Fruit fly (Drosophila melanogaster) S2 (cell line): ENCODE data around the gene dpr3.

Experiments
- CG8478 ChIP-seq: fragments of >200 bp; optimal IDR thresholded peaks from 2 replicates; lab custom pipeline; 2018
- CTCF ChIP-seq, 2 experiments: fragments of >200 bp; optimal IDR thresholded peaks; 2 replicates each; lab custom pipeline; 2018

dpr3 gene

DNA sequence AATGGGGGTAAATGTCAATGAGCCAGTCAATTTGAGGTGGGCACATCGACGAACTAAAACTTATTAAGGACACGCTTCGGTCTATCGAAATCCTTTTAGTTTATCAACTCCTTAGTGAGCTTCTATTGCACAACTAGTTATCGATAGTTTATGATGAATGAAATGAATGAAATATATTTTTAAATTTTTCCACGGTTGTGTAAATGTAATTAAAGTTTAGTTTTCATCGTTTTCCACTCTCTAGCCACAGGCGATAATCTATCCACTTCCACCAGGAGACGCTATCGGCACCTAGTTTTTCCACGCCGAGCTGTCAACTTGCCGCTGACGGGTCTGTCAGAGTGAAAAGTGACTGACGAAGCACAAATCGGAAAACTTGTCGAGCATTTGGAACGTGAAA, 30.1 kb downstream of the dpr3 start, which contains the start of gene CG12674:
Gene CG12674, plus strand, starts transcription at position 301 of the 400 bp plus-strand sequence.
- TF ChIP-seq CTCF (optimal IDR thresholded peaks at IDR 0.05; lab: Kevin White, UChicago) (no peak), CG8478 (lab: Kevin White, UChicago) (no peak)

DNA sequence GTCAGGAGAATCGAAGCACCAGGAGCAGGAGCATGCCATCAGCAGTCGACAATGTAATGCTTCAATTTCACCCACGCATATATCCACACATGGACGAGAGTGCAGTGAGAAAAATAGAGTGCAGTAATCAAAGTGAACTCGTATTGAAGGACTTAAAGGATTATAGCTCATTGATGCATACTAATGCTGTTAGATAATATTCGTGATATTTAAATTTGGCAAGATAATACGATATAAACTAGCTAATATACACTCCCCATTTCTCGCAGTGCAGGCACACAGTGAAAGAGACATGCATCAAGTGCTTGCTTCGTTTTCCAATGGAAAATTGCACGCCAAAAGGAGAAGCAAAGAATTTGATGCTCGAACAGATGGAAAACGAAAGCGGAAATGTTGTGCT, 36.7 kb downstream of the dpr3 start:
- TF ChIP-seq CTCF (optimal IDR thresholded peaks at IDR 0.05; lab: Kevin White, UChicago) (no peak), CG8478 (lab: Kevin White, UChicago) (no peak)

DNA sequence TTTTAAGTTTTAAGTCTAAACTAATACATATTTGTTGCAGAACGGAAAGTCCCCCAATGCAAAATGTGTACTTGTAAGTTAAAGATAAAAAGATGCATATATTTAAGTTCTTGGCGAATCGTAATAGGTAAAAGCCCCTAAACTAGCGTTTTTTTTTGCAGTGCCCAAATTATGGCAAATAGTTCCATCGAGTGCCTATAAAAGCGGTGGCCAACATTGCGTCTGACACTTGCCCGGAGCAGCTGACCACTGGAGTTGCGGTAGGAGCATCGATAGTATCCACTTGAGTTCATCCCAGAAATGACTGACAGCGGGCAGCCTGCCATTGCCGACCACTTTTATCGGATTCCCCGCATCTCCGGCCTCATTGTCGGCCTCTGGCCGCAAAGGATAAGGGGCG, 55.4 kb downstream of the dpr3 start, which contains the start of gene Or22c:
Gene Or22c, plus strand, starts transcription at position 301 of the 400 bp plus-strand sequence.
- TF ChIP-seq CG8478 (lab: Kevin White, UChicago) (no peak), CTCF (optimal IDR thresholded peaks at IDR 0.05; lab: Kevin White, UChicago) (no peak)

DNA sequence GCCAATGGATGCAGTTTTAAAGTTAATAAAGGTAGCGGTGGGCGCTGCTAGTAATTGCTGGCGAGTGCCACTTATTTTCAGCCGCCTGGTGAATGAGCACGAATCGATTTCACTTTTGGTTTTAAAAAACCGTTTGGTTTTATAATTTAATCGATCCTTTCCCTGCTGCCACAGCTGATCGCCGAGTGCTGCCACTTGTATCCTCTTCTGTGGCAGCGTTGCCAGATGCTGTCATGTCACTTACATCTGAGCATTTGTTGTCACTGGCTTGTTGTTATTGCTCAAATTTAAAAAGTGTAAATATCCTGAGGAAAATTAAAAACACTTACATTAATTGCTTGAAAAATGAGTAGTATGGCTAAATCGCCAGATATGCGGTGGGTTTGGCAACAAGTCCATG, 64.4 kb downstream of the dpr3 start, which contains the start of gene Kebab:
Gene Kebab, plus strand, starts transcription at position 230 of the 400 bp plus-strand sequence.
- TF ChIP-seq CG8478 (lab: Kevin White, UChicago) (no peak), CTCF (optimal IDR thresholded peaks at IDR 0.05; lab: Kevin White, UChicago) (peak in 1 of 2 experiments; percentile 23)

DNA sequence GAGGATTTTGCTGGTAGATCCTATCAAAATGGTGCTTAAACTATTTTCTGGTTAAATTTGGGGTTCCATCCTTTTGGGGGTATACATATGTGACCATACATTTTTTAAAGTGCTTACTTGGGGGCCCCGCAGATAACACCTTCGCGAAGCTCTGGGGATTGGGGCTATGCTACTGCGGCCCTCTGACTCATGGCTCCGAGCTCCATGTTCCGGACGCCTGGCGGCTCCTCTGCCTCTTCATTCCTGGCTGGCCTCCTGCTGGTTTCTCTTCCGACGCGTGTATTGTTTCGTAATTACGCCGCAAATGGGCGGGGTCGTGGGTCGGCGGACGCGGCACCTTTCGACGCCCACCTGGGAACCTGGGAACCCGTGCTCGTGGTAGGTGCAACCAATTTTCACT, 64.9 kb downstream of the dpr3 start:
- TF ChIP-seq CG8478 (lab: Kevin White, UChicago) = no peak
- no peak for TF ChIP-seq CTCF (optimal IDR thresholded peaks at IDR 0.05; lab: Kevin White, UChicago)

DNA sequence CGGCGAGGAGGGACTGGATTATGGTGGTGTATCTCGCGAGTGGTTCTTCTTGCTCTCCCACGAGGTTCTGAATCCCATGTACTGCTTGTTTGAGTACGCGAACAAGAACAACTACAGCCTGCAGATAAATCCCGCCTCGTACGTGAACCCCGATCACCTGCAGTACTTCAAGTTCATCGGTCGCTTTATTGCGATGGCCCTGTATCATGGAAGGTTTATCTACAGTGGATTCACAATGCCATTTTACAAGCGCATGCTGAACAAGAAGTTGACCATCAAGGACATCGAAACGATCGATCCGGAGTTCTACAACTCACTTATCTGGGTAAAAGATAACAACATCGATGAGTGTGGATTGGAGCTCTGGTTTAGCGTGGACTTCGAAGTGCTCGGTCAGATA, 67.6 kb downstream of the dpr3 start:
- TF ChIP-seq CTCF (optimal IDR thresholded peaks at IDR 0.05; lab: Kevin White, UChicago) = no peak
- TF ChIP-seq CG8478 (lab: Kevin White, UChicago) = no peak

DNA sequence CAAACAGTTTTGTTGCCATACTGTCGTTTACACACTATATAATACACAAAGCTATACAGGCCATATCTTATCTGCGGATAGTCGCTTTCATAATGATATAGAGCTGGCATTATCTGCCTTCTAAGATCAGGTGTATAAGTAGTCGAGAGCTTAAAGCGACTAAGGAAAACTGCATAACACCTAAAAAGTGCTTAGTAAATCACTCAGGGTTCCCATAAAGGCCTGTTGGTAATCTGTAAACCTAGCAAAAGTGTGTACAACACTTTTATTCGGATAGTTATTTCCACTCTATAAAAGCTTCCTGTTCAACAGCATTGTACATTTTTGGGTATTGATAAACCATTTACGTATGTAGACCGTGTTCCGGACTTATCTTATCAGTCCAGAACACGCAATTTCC, 70.2 kb downstream of the dpr3 start:
- no peak for TF ChIP-seq CTCF (optimal IDR thresholded peaks at IDR 0.05; lab: Kevin White, UChicago)
- no peak for TF ChIP-seq CG8478 (lab: Kevin White, UChicago)

DNA sequence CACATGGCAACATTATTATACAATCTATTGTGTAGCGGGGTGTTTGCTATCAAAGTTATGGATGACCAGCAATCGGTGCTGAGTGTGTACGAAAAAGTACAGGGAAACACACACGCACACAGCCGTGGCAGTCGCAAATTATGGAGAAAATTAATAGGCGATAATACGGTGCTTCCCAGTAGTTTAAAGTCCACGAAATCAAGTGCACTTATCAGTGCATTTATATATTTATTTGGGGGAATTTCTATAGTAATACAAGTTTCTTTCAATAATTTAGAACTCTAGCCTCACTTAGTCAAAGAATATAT, 70.8 kb downstream of the dpr3 start:
- TF ChIP-seq CTCF (optimal IDR thresholded peaks at IDR 0.05; lab: Kevin White, UChicago) = no peak
- TF ChIP-seq CG8478 (lab: Kevin White, UChicago) = no peak

DNA sequence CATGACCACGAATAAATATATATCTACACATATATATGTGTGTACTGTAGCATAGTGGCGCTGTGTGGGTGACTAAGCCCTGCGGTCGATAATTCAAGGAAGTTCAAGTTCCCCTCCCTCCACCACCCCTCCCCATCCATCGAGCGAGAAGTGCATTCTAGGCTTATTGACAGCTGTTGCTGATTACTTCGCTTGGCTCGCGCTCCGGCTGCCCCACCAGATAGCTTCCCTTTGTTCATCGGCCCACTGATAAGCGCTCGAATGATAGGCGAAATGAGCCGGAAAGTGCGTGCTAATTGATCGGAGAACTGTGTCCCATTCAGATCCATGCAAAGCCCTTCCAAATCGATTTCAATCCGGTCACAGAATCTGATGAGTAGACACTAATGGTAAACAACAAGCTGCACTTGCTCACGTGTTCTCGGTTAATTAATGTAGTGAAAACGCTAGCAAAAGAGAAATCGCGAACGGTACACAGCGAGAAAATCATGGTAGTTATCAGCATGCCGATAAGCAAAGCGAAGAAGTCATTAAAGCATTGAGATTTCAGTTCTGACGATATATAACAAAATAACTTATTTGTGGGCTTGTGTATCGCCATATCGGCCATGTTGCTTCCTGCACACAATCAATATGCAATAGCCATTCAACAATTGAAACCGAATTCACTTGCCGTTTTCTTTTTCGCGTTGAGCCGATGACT, 71.3 kb downstream of the dpr3 start:
- no peak for TF ChIP-seq CTCF (optimal IDR thresholded peaks at IDR 0.05; lab: Kevin White, UChicago)
- TF ChIP-seq CG8478 (lab: Kevin White, UChicago) = no peak

DNA sequence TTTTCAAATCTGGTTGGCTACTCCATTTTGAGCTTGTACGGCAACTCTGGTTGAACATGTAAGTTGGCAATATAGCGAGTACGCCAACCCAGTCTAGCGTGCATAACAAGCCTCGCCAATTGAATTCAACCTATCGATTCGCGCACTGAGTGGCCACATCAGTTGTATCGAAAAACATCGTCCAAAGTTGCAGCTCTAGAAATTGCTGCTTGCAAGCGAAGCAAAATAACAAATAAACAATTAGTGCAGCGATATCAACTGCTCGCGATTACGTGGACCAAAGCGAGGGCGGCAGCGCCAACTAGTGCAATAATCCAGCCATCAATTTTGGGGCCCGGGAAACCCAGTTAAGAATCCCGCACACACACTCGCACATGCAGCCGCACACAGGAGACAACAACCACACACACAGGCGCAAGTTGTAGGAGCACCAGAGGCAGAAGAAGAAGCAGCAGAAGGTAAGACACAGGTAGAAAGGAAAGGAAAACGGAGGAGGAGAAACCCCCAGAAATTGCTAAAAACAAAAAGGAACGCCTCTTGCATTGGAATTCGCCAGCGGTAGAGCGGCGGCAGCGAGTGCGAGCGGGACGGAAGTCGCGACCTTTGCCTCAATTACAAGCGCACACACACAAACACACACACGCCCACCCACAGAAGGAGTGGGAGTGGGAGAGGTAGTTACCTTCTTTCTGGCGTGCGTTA, 72.0 kb downstream of the dpr3 start:
- TF ChIP-seq CG8478 (lab: Kevin White, UChicago) (no peak), CTCF (optimal IDR thresholded peaks at IDR 0.05; lab: Kevin White, UChicago) (peak; percentile 63 to 68)

DNA sequence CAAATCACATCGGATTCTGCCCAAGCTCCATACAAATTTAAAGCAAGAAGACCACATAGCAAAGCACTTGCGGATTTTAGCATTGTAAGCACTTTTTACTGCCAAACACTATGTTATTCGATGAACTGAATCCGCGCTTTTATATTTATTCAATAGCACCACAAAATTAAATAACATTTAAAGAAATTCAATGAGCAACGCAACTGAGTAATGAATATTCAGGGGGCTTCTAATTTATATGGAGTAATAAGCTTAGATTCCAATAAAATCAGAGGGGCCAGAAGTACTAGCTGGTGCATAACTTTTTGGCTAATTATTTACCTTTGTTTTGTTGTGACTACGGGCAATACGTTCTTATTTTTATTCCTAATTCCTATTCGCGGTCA, 72.5 kb downstream of the dpr3 start, which contains the start of gene lectin-22C:
Gene lectin-22C, minus strand, starts transcription at position 101 of the 386 bp plus-strand sequence.
- no peak for TF ChIP-seq CTCF (optimal IDR thresholded peaks at IDR 0.05; lab: Kevin White, UChicago)
- no peak for TF ChIP-seq CG8478 (lab: Kevin White, UChicago)

DNA sequence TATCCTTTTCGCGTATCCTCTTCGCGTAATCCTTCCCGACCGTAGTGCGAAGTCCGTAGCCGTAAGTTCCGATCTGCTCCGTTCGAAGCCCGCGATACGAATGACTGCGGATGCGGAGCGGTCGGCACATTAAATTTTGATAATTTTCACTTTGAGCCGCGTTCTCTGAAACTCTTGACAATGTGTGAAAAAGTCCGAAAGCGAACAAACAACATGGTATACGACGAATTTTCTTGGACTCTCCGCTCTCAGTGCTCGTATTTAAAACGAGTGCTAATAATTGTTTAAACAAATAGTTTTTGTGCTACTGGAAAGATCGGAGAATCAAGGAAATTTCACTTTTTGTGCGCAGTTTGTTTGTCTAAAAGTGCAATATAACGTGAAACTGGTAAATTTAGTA, 73.7 kb downstream of the dpr3 start, which contains the start of gene CG42296:
Gene CG42296, minus strand, starts transcription at position 101 of the 400 bp plus-strand sequence.
- TF ChIP-seq CG8478 (lab: Kevin White, UChicago) (no peak), CTCF (optimal IDR thresholded peaks at IDR 0.05; lab: Kevin White, UChicago) (no peak)

DNA sequence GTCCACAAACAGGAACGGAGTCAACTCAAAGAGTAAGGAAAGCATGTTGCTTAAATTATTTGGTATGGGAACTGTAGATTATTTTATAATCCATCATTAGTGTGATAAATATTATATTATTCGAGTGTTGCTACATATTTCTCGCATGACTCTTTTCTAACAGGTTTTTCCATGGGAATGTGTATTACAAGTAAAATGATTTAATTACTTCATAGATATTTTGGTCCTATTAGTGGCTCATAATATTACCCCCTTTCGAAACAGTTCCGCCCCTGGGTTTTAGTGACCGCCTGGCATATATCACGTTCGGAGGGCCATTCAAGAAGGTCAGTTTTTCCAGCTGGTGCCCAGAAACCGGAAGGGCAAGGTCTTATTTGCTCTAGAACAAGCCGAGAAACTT, 77.6 kb downstream of the dpr3 start:
- no peak for TF ChIP-seq CTCF (optimal IDR thresholded peaks at IDR 0.05; lab: Kevin White, UChicago)
- no peak for TF ChIP-seq CG8478 (lab: Kevin White, UChicago)

DNA sequence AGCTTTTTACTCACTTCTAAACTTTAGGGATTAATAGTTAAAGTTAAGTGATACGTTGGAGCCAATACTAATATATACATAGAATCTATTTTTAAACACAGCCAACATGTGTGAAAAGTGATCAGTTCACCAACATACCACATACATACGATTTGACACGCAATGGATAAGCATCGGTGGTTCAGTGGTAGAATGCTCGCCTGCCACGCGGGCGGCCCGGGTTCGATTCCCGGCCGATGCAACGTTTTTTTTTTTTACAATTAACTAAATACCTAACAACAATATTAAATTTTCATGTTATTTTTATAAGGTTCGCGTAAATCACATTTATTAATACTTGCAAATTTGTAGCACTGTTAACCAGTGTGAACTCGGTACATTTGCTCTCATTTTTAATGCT, 78.2 kb downstream of the dpr3 start:
- TF ChIP-seq CG8478 (lab: Kevin White, UChicago) (no peak), CTCF (optimal IDR thresholded peaks at IDR 0.05; lab: Kevin White, UChicago) (no peak)

DNA sequence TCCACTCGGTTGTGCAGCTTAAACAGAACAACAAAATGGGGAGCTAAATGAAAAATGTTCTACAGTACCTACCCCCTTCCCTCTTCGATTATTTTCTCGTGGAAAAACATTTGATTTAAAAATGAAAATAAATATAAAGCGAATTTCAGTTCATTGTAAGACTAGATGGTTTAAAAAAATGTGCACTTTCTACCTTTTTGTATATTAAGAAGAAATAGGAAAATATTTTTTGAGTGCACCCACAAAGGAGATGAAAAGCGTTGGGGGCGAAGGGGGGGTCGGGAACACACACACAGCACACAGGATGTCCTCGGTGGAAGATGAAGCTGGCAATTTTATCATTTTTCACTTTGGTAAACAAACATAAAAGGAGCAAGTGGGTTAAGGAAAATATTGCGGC, 86.9 kb downstream of the dpr3 start:
- TF ChIP-seq CTCF (optimal IDR thresholded peaks at IDR 0.05; lab: Kevin White, UChicago) (no peak), CG8478 (lab: Kevin White, UChicago) (no peak)
